Worm (Caenorhabditis elegans): ENCODE measurements around the gene spe-17.

DNA sequence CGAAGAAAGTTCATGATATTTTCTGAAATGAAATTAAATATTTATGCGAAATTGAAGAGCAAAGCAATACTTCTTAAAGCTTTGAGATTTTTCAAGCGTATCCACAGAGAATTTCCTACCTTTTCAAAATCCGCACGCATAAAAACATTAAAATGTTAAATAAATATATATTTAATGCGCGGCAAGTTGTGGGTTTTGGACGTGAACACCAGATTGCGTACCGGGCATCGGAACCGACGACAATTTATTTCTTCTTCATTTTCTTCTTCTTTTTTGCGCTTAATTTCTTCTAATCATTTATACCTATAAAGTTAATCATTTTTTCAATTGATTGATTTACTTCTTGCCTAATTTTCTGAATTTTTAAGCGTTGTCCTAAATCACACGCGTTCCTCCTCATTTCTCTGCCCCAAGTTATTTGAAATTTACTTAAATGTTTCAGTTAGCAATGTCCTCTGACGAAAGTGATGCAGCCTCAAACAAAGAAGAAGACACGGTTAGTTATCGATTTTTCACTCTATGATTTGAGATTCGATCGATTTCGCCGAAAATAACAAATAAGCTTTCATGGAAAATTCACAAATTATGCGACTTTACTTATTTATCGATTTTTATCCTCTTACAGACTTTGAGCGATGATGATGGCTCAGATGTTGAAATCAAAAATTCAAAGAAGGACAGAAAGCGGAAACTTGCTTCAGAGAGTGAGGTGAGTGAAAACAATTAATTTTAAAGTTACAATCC lies 38.0 kb downstream of the spe-17 start, which contains the start of the genes bre-5 and spt-5:
- TF ChIP-seq nhr-11 (tag; optimal IDR thresholded peaks at IDR 0.05) (no peak), nhr-23 (tag; optimal IDR thresholded peaks at IDR 0.05) (no peak)

All from whole organism, L2 larva.